Worm (Caenorhabditis elegans): ENCODE measurements around the gene W03F9.9.

Gene W03F9.9

ce11 chrV:189436-189835, 50.7 kb downstream of the W03F9.9 start:
- TF ChIP-seq set-16 (GFP tag; IDR thresholded peaks at IDR 0.05): peak; percentile 19; the same call in 1 of the 2 replicates
- no peak for TF ChIP-seq D1046.2 (GFP tag; IDR thresholded peaks at IDR 0.05)
